Worm (Caenorhabditis elegans) whole organism, L2 larva: Measurements from ENCODE around the gene W08F4.1.

Source experiments
- C34F6.9 ChIP-seq: fragments of 150-350 bp; optimal IDR thresholded peaks from 2 replicates; lab custom pipeline; 2014; ENCODE audit warnings: missing biosample characterization, missing genetic modification characterization
- F13H6.1 ChIP-seq: sonication (generic microtip); optimal IDR thresholded peaks from 2 replicates; lab custom pipeline; 2016; ENCODE audit warnings: missing genetic modification characterization, missing compliant biosample characterization
- R02D3.7 ChIP-seq: fragments of 150-350 bp; optimal IDR thresholded peaks from 2 replicates; lab custom pipeline; 2014; ENCODE audit warnings: missing biosample characterization, missing genetic modification characterization
- Y55F3AM.14 ChIP-seq: fragments of 200-800 bp; sonication (Bioruptor generic); optimal IDR thresholded peaks from 2 replicates; lab custom pipeline; 2018; ENCODE audit warnings: mild to moderate bottlenecking, missing genetic modification characterization, missing compliant biosample characterization
- ZK546.5 ChIP-seq: sonication (generic microtip); optimal IDR thresholded peaks from 2 replicates; lab custom pipeline; 2017; ENCODE audit warnings: missing biosample characterization, missing genetic modification characterization
- alr-1 ChIP-seq: fragments of 150-350 bp; optimal IDR thresholded peaks from 2 replicates; lab custom pipeline; 2014; ENCODE audit warnings: missing biosample characterization, missing genetic modification characterization
- aly-2 ChIP-seq: fragments of 150-350 bp; optimal IDR thresholded peaks from 2 replicates; lab custom pipeline; 2014; ENCODE audit warnings: missing biosample characterization, missing genetic modification characterization
- ama-1 ChIP-seq: fragments of 150-350 bp; optimal IDR thresholded peaks from 2 replicates; lab custom pipeline; 2018; ENCODE audit warnings: inconsistent platforms
- blmp-1 ChIP-seq: sonication (generic microtip); optimal IDR thresholded peaks from 2 replicates; lab custom pipeline; 2017; ENCODE audit warnings: missing genetic modification characterization, mild to moderate bottlenecking, missing compliant biosample characterization, antibody characterized with exemption, moderate library complexity; ENCODE audit not compliant: insufficient read depth
- ceh-16 ChIP-seq: fragments of 150-350 bp; optimal IDR thresholded peaks from 2 replicates; lab custom pipeline; 2014; ENCODE audit warnings: missing biosample characterization, missing genetic modification characterization
- ceh-82 ChIP-seq: fragments of 150-350 bp; optimal IDR thresholded peaks from 2 replicates; lab custom pipeline; 2014; ENCODE audit warnings: missing biosample characterization, missing genetic modification characterization
- crh-2 ChIP-seq: sonication (generic microtip); optimal IDR thresholded peaks from 2 replicates; lab custom pipeline; 2017; ENCODE audit warnings: missing biosample characterization, missing genetic modification characterization
- dmd-4 ChIP-seq: sonication (generic microtip); optimal IDR thresholded peaks from 2 replicates; lab custom pipeline; 2017; ENCODE audit warnings: missing biosample characterization, missing genetic modification characterization
- egl-27 ChIP-seq: sonication (generic microtip); optimal IDR thresholded peaks from 3 replicates; lab custom pipeline; 2017; ENCODE audit warnings: missing biosample characterization, missing genetic modification reagents, missing genetic modification characterization
- elt-1 ChIP-seq: fragments of 150-350 bp; optimal IDR thresholded peaks from 2 replicates; lab custom pipeline; 2014; ENCODE audit warnings: missing biosample characterization, missing genetic modification characterization
- elt-3 ChIP-seq: sonication (generic microtip); optimal IDR thresholded peaks from 2 replicates; lab custom pipeline; 2017; ENCODE audit warnings: missing biosample characterization, missing genetic modification characterization
- fos-1 ChIP-seq: fragments of 150-350 bp; optimal IDR thresholded peaks from 2 replicates; lab custom pipeline; 2014; ENCODE audit warnings: missing biosample characterization, missing genetic modification characterization
- gmeb-1 ChIP-seq: fragments of 150-350 bp; optimal IDR thresholded peaks from 2 replicates; lab custom pipeline; 2014; ENCODE audit warnings: missing biosample characterization, missing genetic modification characterization
- lin-11 ChIP-seq: fragments of 150-350 bp; sonication (generic microtip); optimal IDR thresholded peaks from 2 replicates; lab custom pipeline; 2014; ENCODE audit warnings: missing biosample characterization, missing genetic modification characterization, inconsistent platforms, mixed read lengths
- lin-13 ChIP-seq: fragments of 150-350 bp; optimal IDR thresholded peaks from 2 replicates; lab custom pipeline; 2014; ENCODE audit warnings: missing biosample characterization, missing genetic modification reagents, missing genetic modification characterization
- lin-39 ChIP-seq: fragments of 150-350 bp; optimal IDR thresholded peaks from 2 replicates; lab custom pipeline; 2014; ENCODE audit warnings: missing biosample characterization, missing genetic modification reagents, missing genetic modification characterization
- lsy-2 ChIP-seq, 2 experiments: fragments of 150-350 bp in 1 of 2; sonication (generic microtip) in 1 of 2; optimal IDR thresholded peaks; 2 replicates each; lab custom pipeline; 2014 to 2017; ENCODE audit warnings: missing biosample characterization in 2 of 2, missing genetic modification characterization in 2 of 2
- mab-5 ChIP-seq: fragments of 150-350 bp; optimal IDR thresholded peaks from 2 replicates; lab custom pipeline; 2014; ENCODE audit warnings: missing biosample characterization, missing genetic modification characterization
- mbf-1 ChIP-seq: sonication (generic microtip); optimal IDR thresholded peaks from 2 replicates; lab custom pipeline; 2017; ENCODE audit warnings: missing biosample characterization, missing genetic modification characterization
- mdl-1 ChIP-seq, 2 experiments: fragments of 150-350 bp in 1 of 2; sonication (generic microtip) in 1 of 2; optimal IDR thresholded peaks; 2 replicates each; lab custom pipeline; 2017; ENCODE audit warnings: missing biosample characterization in 2 of 2, missing genetic modification characterization in 2 of 2
- nhr-10 ChIP-seq: sonication (generic microtip); optimal IDR thresholded peaks from 2 replicates; lab custom pipeline; 2017; ENCODE audit warnings: missing biosample characterization, missing genetic modification characterization
- nhr-11 ChIP-seq: fragments of 150-350 bp; optimal IDR thresholded peaks from 2 replicates; lab custom pipeline; 2014; ENCODE audit warnings: missing biosample characterization, missing genetic modification characterization
- nhr-12 ChIP-seq: fragments of 150-350 bp; optimal IDR thresholded peaks from 2 replicates; lab custom pipeline; 2014; ENCODE audit warnings: missing biosample characterization, missing genetic modification characterization
- nhr-129 ChIP-seq: fragments of 150-350 bp; optimal IDR thresholded peaks from 2 replicates; lab custom pipeline; 2014; ENCODE audit warnings: missing biosample characterization, missing genetic modification characterization
- nhr-21 ChIP-seq: fragments of 150-350 bp; optimal IDR thresholded peaks from 2 replicates; lab custom pipeline; 2014; ENCODE audit warnings: missing biosample characterization, missing genetic modification characterization
- nhr-23 ChIP-seq: fragments of 150-350 bp; optimal IDR thresholded peaks from 2 replicates; lab custom pipeline; 2014; ENCODE audit warnings: missing biosample characterization, missing genetic modification reagents, missing genetic modification characterization
- nhr-237 ChIP-seq: fragments of 150-350 bp; optimal IDR thresholded peaks from 2 replicates; lab custom pipeline; 2014; ENCODE audit warnings: missing biosample characterization, missing genetic modification characterization
- nhr-25 ChIP-seq: fragments of 150-350 bp; sonication (generic microtip); optimal IDR thresholded peaks from 3 replicates; lab custom pipeline; 2014; ENCODE audit warnings: missing biosample characterization, missing genetic modification characterization
- nhr-6 ChIP-seq: fragments of 150-350 bp; optimal IDR thresholded peaks from 2 replicates; lab custom pipeline; 2014; ENCODE audit warnings: missing biosample characterization, missing genetic modification characterization
- nhr-77 ChIP-seq: fragments of 150-350 bp; optimal IDR thresholded peaks from 2 replicates; lab custom pipeline; 2014; ENCODE audit warnings: missing biosample characterization, missing genetic modification characterization
- peb-1 ChIP-seq: fragments of 150-350 bp; optimal IDR thresholded peaks from 2 replicates; lab custom pipeline; 2014; ENCODE audit warnings: missing biosample characterization, missing genetic modification characterization
- sem-4 ChIP-seq: fragments of 150-350 bp; optimal IDR thresholded peaks from 2 replicates; lab custom pipeline; 2014; ENCODE audit warnings: missing biosample characterization, missing genetic modification reagents, missing genetic modification characterization
- skn-1 ChIP-seq: sonication (generic microtip); optimal IDR thresholded peaks from 2 replicates; lab custom pipeline; 2017; ENCODE audit warnings: missing biosample characterization, missing genetic modification characterization
- sma-3 ChIP-seq: sonication (generic microtip); optimal IDR thresholded peaks from 2 replicates; lab custom pipeline; 2016; ENCODE audit warnings: missing genetic modification reagents, missing genetic modification characterization, missing compliant biosample characterization
- sma-9 ChIP-seq, 2 experiments: fragments of 150-350 bp in 1 of 2; sonication (generic microtip) in 1 of 2; optimal IDR thresholded peaks; 2 replicates each; lab custom pipeline; 2014 to 2016; ENCODE audit warnings: missing genetic modification characterization in 2 of 2, mild to moderate bottlenecking in 1 of 2, missing biosample characterization in 1 of 2, missing compliant biosample characterization in 1 of 2, missing genetic modification reagents in 1 of 2, moderate library complexity in 1 of 2
- snpc-4 ChIP-seq: fragments of 150-350 bp; optimal IDR thresholded peaks from 2 replicates; lab custom pipeline; 2014; ENCODE audit warnings: missing biosample characterization, missing genetic modification characterization
- unc-39 ChIP-seq: fragments of 150-350 bp; optimal IDR thresholded peaks from 2 replicates; lab custom pipeline; 2014; ENCODE audit warnings: missing biosample characterization, missing genetic modification characterization
- unc-55 ChIP-seq: fragments of 150-350 bp; sonication (generic microtip); optimal IDR thresholded peaks from 3 replicates; lab custom pipeline; 2014; ENCODE audit warnings: missing biosample characterization, missing genetic modification reagents, missing genetic modification characterization
- unc-62 ChIP-seq: fragments of 150-350 bp; optimal IDR thresholded peaks from 2 replicates; lab custom pipeline; 2014; ENCODE audit warnings: missing biosample characterization, missing genetic modification reagents, missing genetic modification characterization
- zag-1 ChIP-seq: fragments of 150-350 bp; optimal IDR thresholded peaks from 2 replicates; lab custom pipeline; 2014; ENCODE audit warnings: missing biosample characterization, missing genetic modification characterization
- ztf-1 ChIP-seq: fragments of 200-800 bp; sonication (Bioruptor generic); conservative IDR thresholded peaks from 2 replicates; pipeline ENCODE4 v1.3.6; 2022; ENCODE audit warnings: missing genetic modification characterization, missing compliant biosample characterization
- ztf-11 ChIP-seq: sonication (generic microtip); optimal IDR thresholded peaks from 2 replicates; lab custom pipeline; 2017; ENCODE audit warnings: missing biosample characterization, missing genetic modification characterization
- ztf-4 ChIP-seq: fragments of 150-350 bp; optimal IDR thresholded peaks from 2 replicates; lab custom pipeline; 2014; ENCODE audit warnings: missing biosample characterization, missing genetic modification characterization

The W08F4.1 gene

DNA sequence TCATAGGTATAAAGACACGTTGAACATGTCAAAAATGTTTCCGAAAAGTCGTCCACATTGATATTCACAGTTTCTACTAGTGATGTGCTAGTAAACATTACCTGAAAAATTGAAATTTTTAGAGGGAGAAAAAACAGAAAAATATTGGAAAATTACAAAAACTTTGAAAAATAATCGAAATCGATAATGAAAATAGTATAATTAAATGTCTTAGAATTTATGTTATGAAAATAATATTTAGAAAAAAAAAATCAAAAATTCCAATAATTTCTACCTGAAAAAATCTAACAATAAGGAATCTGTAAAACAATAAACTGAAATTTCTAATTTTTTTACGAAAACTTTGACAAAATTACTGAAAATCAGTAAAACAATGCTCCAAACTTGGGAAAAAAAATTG lies 8.7 kb downstream of the W08F4.1 start, which contains the start of gene nhl-3:
Gene nhl-3 (minus strand): TSS at position 101 of the 400 bp plus-strand sequence.
- no peak for TF ChIP-seq mdl-1 (tag; optimal IDR thresholded peaks at IDR 0.05; lab: Kevin White, UChicago)
- TF ChIP-seq ztf-11 (tag; lab: Kevin White, UChicago) = no peak
- no peak for TF ChIP-seq unc-62 (GFP tag; lab: Kevin White, UChicago)
- TF ChIP-seq elt-3 (tag; lab: Kevin White, UChicago) = no peak

- TF ChIP-seq gmeb-1 (tag; lab: Kevin White, UChicago) (peak; percentile 43), aly-2 (tag; lab: Kevin White, UChicago) (no peak), C34F6.9 (tag; lab: Kevin White, UChicago) (peak; percentile 92), elt-3 (tag; lab: Kevin White, UChicago) (no peak), Y55F3AM.14 (GFP tag; lab: Kevin White, UChicago) (no peak), nhr-129 (tag; lab: Kevin White, UChicago) (peak; percentile 84), lin-11 (tag; lab: Kevin White, UChicago) (no peak), nhr-6 (no peak), nhr-11 (no peak), sem-4 (tag; lab: Kevin White, UChicago) (peak; percentile 69), nhr-23 (no peak), nhr-77 (tag; lab: Kevin White, UChicago) (no peak), ZK546.5 (no peak), ceh-16 (tag; lab: Kevin White, UChicago) (no peak), egl-27 (tag; lab: Kevin White, UChicago) (no peak), ztf-11 (tag; lab: Kevin White, UChicago) (no peak), crh-2 (tag; lab: Kevin White, UChicago) (peak; percentile 42), nhr-21 (no peak), snpc-4 (peak; percentile 84), nhr-25 (tag; lab: Kevin White, UChicago) (peak; percentile 48), unc-39 (tag; lab: Kevin White, UChicago) (no peak), mdl-1 (tag; optimal IDR thresholded peaks at IDR 0.05; lab: Kevin White, UChicago) (peak in 1 of 2 experiments; percentile 66), alr-1 (tag; lab: Kevin White, UChicago) (no peak), ama-1 (lab: Kevin White, UChicago) (no peak), blmp-1 (no peak), lsy-2 (tag; optimal IDR thresholded peaks at IDR 0.05; lab: Kevin White, UChicago) (peak in 1 of 2 experiments; percentile 77), fos-1 (peak; percentile 37), ztf-1 (GFP tag; lab: Robert Waterston, UW) (no peak), mab-5 (tag; lab: Kevin White, UChicago) (peak; percentile 79), lin-13 (GFP tag; lab: Kevin White, UChicago) (peak; percentile 45), zag-1 (tag; lab: Kevin White, UChicago) (no peak), nhr-10 (tag; lab: Kevin White, UChicago) (no peak), F13H6.1 (tag; lab: Kevin White, UChicago) (peak; percentile 28), unc-55 (GFP tag; lab: Kevin White, UChicago) (peak; percentile 84), R02D3.7 (tag; lab: Kevin White, UChicago) (no peak), nhr-12 (tag; lab: Kevin White, UChicago) (no peak), skn-1 (no peak), sma-3 (GFP tag; lab: Kevin White, UChicago) (no peak), peb-1 (tag; lab: Kevin White, UChicago) (no peak), sma-9 (GFP tag; optimal IDR thresholded peaks at IDR 0.05; lab: Kevin White, UChicago) (peak; percentile 54), sma-9 (tag; optimal IDR thresholded peaks at IDR 0.05; lab: Kevin White, UChicago) (no peak), unc-62 (GFP tag; lab: Kevin White, UChicago) (no peak), lin-39 (peak; percentile 62), ztf-4 (tag; lab: Kevin White, UChicago) (no peak), ceh-82 (tag; lab: Kevin White, UChicago) (no peak), mbf-1 (tag; lab: Kevin White, UChicago) (no peak), nhr-237 (tag; lab: Kevin White, UChicago) (no peak), dmd-4 (no peak), elt-1 (tag; lab: Kevin White, UChicago) (no peak)
Measured at ce11 chrII:602969-603368, 9.6 kb downstream of the W08F4.1 start.
